Worm (Caenorhabditis elegans) whole organism, L4/young adult: ENCODE measurements around the gene gcsh-1.

ENCODE experiments used
- W03F9.2 ChIP-seq: fragments of 150-350 bp; optimal IDR thresholded peaks from 2 replicates; lab custom pipeline; 2014; ENCODE audit warnings: missing biosample characterization, missing genetic modification characterization
- dao-5 ChIP-seq: sonication (generic microtip); optimal IDR thresholded peaks from 2 replicates; lab custom pipeline; 2016; ENCODE audit warnings: missing genotype, missing genetic modification characterization, moderate library complexity, missing compliant biosample characterization
- him-1 ChIP-seq: sonication (generic microtip); optimal IDR thresholded peaks from 2 replicates; lab custom pipeline; 2016; ENCODE audit warnings: missing genotype, missing genetic modification reagents, missing genetic modification characterization, missing compliant biosample characterization

ce11 chrX:14557352-14557935 is 42.6 kb upstream of the gcsh-1 start:
- TF ChIP-seq W03F9.2 (tag; lab: Kevin White, UChicago) (no peak), him-1 (tag; lab: Kevin White, UChicago) (no peak), dao-5 (tag; lab: Kevin White, UChicago) (no peak)
